Fruit fly (Drosophila melanogaster) whole organism, embryonic: ENCODE measurements around the gene CG14207.

Source experiments
- BEAF-32 ChIP-seq: fragments of 200-800 bp; sonication (Bioruptor generic); optimal IDR thresholded peaks from 3 replicates; lab custom pipeline; 2017; ENCODE audit warnings: missing biosample characterization, missing genetic modification characterization, mild to moderate bottlenecking, moderate library complexity, missing genetic modification reagents
- CG10267 ChIP-seq: fragments of 200-800 bp; sonication (Bioruptor generic); optimal IDR thresholded peaks from 2 replicates; lab custom pipeline; 2018; ENCODE audit warnings: missing biosample characterization, mild to moderate bottlenecking, missing genetic modification characterization, moderate library complexity
- CG13424 ChIP-seq: fragments of 200-800 bp; sonication (Bioruptor generic); optimal IDR thresholded peaks from 2 replicates; lab custom pipeline; 2019; ENCODE audit warnings: missing biosample characterization, mild to moderate bottlenecking, missing genetic modification characterization, moderate library complexity
- CG15073 ChIP-seq: fragments of 200-800 bp; sonication (Bioruptor generic); optimal IDR thresholded peaks from 2 replicates; lab custom pipeline; 2016; ENCODE audit warnings: missing biosample characterization, missing genetic modification characterization
- CG17829 ChIP-seq: fragments of 200-800 bp; optimal IDR thresholded peaks from 2 replicates; lab custom pipeline; 2019; ENCODE audit warnings: missing biosample characterization, mild to moderate bottlenecking, missing genetic modification characterization, moderate library complexity
- CG2120 ChIP-seq: fragments of 200-800 bp; sonication (Bioruptor generic); optimal IDR thresholded peaks from 3 replicates; lab custom pipeline; 2016; ENCODE audit warnings: missing biosample characterization, missing genetic modification characterization
- CG30020 ChIP-seq: fragments of 200-800 bp; optimal IDR thresholded peaks from 2 replicates; lab custom pipeline; 2019; ENCODE audit warnings: missing biosample characterization, mild to moderate bottlenecking, missing genetic modification characterization, moderate library complexity
- CG3838 ChIP-seq: fragments of 200-800 bp; sonication (Bioruptor generic); optimal IDR thresholded peaks from 3 replicates; lab custom pipeline; 2016; ENCODE audit warnings: missing biosample characterization, missing genetic modification characterization
- CG4328 ChIP-seq: fragments of 200-800 bp; sonication (Bioruptor generic); optimal IDR thresholded peaks from 3 replicates; lab custom pipeline; 2017; ENCODE audit warnings: missing biosample characterization, missing genetic modification reagents, missing genetic modification characterization
- CG5245 ChIP-seq: fragments of 200-800 bp; sonication (Bioruptor generic); optimal IDR thresholded peaks from 3 replicates; lab custom pipeline; 2016; ENCODE audit warnings: missing biosample characterization, missing genetic modification characterization
- CG6765 ChIP-seq: fragments of 200-800 bp; sonication (Bioruptor generic); optimal IDR thresholded peaks from 3 replicates; lab custom pipeline; 2017; ENCODE audit warnings: missing biosample characterization, mild to moderate bottlenecking, missing genetic modification characterization
- CG7987 ChIP-seq: fragments of 200-800 bp; sonication (Bioruptor generic); optimal IDR thresholded peaks from 2 replicates; lab custom pipeline; 2018; ENCODE audit warnings: missing biosample characterization, mild to moderate bottlenecking, missing genetic modification characterization, moderate library complexity
- CG8089 ChIP-seq: fragments of 200-800 bp; sonication (Bioruptor generic); optimal IDR thresholded peaks from 3 replicates; lab custom pipeline; 2016; ENCODE audit warnings: missing biosample characterization, missing genetic modification characterization
- Dp ChIP-seq: fragments of 200-800 bp; sonication (Bioruptor generic); optimal IDR thresholded peaks from 2 replicates; lab custom pipeline; 2018; ENCODE audit warnings: missing biosample characterization, mild to moderate bottlenecking, missing genetic modification characterization, moderate library complexity
- E2f2 ChIP-seq: fragments of 200-800 bp; sonication (Bioruptor generic); IDR thresholded peaks from 2 replicates; pipeline ENCODE4 v1.3.6; 2022; ENCODE audit warnings: missing biosample characterization, missing genetic modification characterization
- Fer1 ChIP-seq: fragments of 200-800 bp; sonication (Bioruptor generic); optimal IDR thresholded peaks from 2 replicates; lab custom pipeline; 2017; ENCODE audit warnings: missing biosample characterization, mild to moderate bottlenecking, missing genetic modification characterization
- GATAe ChIP-seq: fragments of 200-800 bp; sonication (Bioruptor generic); conservative IDR thresholded peaks from 2 replicates; pipeline ENCODE4 v1.3.6; 2022; ENCODE audit warnings: missing biosample characterization, missing genetic modification characterization
- HLH4C ChIP-seq: fragments of 200-800 bp; sonication (Bioruptor generic); IDR thresholded peaks from 3 replicates; pipeline ENCODE4 v1.3.6; 2022; ENCODE audit warnings: missing biosample characterization, missing genetic modification characterization; ENCODE audit not compliant: partially characterized antibody
- Hand ChIP-seq: fragments of 200-800 bp; sonication (Bioruptor generic); optimal IDR thresholded peaks from 2 replicates; lab custom pipeline; 2017; ENCODE audit warnings: mild to moderate bottlenecking, missing biosample characterization, missing genetic modification reagents, missing genetic modification characterization
- Hr78 ChIP-seq, 2 experiments: fragments of 200-800 bp in 1 of 2; fragments of >200 bp in 1 of 2; sonication (Bioruptor generic) in 1 of 2; optimal IDR thresholded peaks; 2 replicates each; lab custom pipeline; 2017 to 2019; ENCODE audit warnings: missing biosample characterization in 2 of 2, missing genetic modification characterization in 2 of 2, mild to moderate bottlenecking in 1 of 2, moderate library complexity in 1 of 2
- Lhr ChIP-seq: fragments of 200-800 bp; sonication (Bioruptor generic); optimal IDR thresholded peaks from 3 replicates; lab custom pipeline; 2017; ENCODE audit warnings: mild to moderate bottlenecking, missing biosample characterization, missing genetic modification reagents, missing genetic modification characterization
- MESR4 ChIP-seq: fragments of 200-800 bp; sonication (Bioruptor generic); optimal IDR thresholded peaks from 2 replicates; lab custom pipeline; 2018; ENCODE audit warnings: missing biosample characterization, mild to moderate bottlenecking, missing genetic modification characterization, moderate library complexity
- Med ChIP-seq: fragments of 200-800 bp; sonication (Bioruptor generic); peaks from one replicate; lab custom pipeline; 2016; ENCODE audit warnings: missing biosample characterization, missing genetic modification characterization, mild to moderate bottlenecking, inconsistent platforms, moderate library complexity
- Myb ChIP-seq: fragments of 200-800 bp; sonication (Bioruptor generic); optimal IDR thresholded peaks from 2 replicates; lab custom pipeline; 2016; ENCODE audit warnings: missing biosample characterization, missing genetic modification characterization
- NC2α ChIP-seq: fragments of 200-800 bp; sonication (Bioruptor generic); optimal IDR thresholded peaks from 2 replicates; lab custom pipeline; 2016; ENCODE audit warnings: missing biosample characterization, missing genetic modification characterization
- Nf-YC ChIP-seq: fragments of 200-800 bp; optimal IDR thresholded peaks from 3 replicates; lab custom pipeline; 2019; ENCODE audit warnings: missing biosample characterization, mild to moderate bottlenecking, missing genetic modification characterization, moderate library complexity
- Opbp ChIP-seq: fragments of 200-800 bp; sonication (Bioruptor generic); IDR thresholded peaks from 3 replicates; pipeline ENCODE4 v1.3.6; 2022; ENCODE audit warnings: missing biosample characterization, missing genetic modification characterization; ENCODE audit not compliant: partially characterized antibody
- Ravus ChIP-seq: fragments of 200-800 bp; sonication (Bioruptor generic); IDR thresholded peaks from 2 replicates; pipeline ENCODE4 v1.3.6; 2022; ENCODE audit warnings: missing biosample characterization, missing genetic modification characterization
- Sin3A ChIP-seq: fragments of >200 bp; optimal IDR thresholded peaks from 2 replicates; lab custom pipeline; 2018
- Taf1 ChIP-seq: fragments of 200-800 bp; sonication (Bioruptor generic); IDR thresholded peaks from 2 replicates; pipeline ENCODE4 v1.3.6; 2022; ENCODE audit warnings: missing biosample characterization, missing genetic modification characterization
- Xrp1 ChIP-seq: fragments of 200-800 bp; sonication (Bioruptor generic); IDR thresholded peaks from 2 replicates; pipeline ENCODE4 v1.3.6; 2022; ENCODE audit warnings: missing biosample characterization, missing genetic modification characterization
- chm ChIP-seq: fragments of 200-800 bp; sonication (Bioruptor generic); IDR thresholded peaks from 2 replicates; pipeline ENCODE4 v1.3.6; 2022; ENCODE audit warnings: missing biosample characterization, missing genetic modification characterization
- ci ChIP-seq: fragments of 200-800 bp; sonication (Bioruptor generic); IDR thresholded peaks from 3 replicates; pipeline ENCODE4 v1.3.6; 2022; ENCODE audit warnings: missing biosample characterization, missing genetic modification characterization
- dm ChIP-seq: fragments of 200-800 bp; sonication (Bioruptor generic); optimal IDR thresholded peaks from 3 replicates; lab custom pipeline; 2016; ENCODE audit warnings: missing biosample characterization, missing genetic modification characterization
- ems ChIP-seq: fragments of 200-800 bp; sonication (Bioruptor generic); optimal IDR thresholded peaks from 3 replicates; lab custom pipeline; 2016; ENCODE audit warnings: missing biosample characterization, missing genetic modification characterization
- fd3F ChIP-seq: fragments of 200-800 bp; sonication (Bioruptor generic); optimal IDR thresholded peaks from 2 replicates; lab custom pipeline; 2018; ENCODE audit warnings: missing biosample characterization, mild to moderate bottlenecking, missing genetic modification characterization, moderate library complexity
- gro ChIP-seq: fragments of 200-800 bp; sonication (Bioruptor generic); optimal IDR thresholded peaks from 2 replicates; lab custom pipeline; 2016; ENCODE audit warnings: missing biosample characterization, missing genetic modification characterization
- ham ChIP-seq: fragments of 200-800 bp; sonication (Bioruptor generic); IDR thresholded peaks from 2 replicates; pipeline ENCODE4 v1.3.6; 2022; ENCODE audit warnings: missing biosample characterization, missing genetic modification characterization
- hb ChIP-seq: fragments of 200-800 bp; sonication (Bioruptor generic); IDR thresholded peaks from 3 replicates; pipeline ENCODE4 v1.3.6; 2022; ENCODE audit warnings: missing biosample characterization, missing genetic modification characterization; ENCODE audit not compliant: partially characterized antibody
- ken ChIP-seq: fragments of 200-800 bp; sonication (Bioruptor generic); IDR thresholded peaks from 3 replicates; pipeline ENCODE4 v1.3.6; 2022; ENCODE audit warnings: missing biosample characterization, missing genetic modification characterization
- peb ChIP-seq: fragments of 200-800 bp; sonication (Bioruptor generic); IDR thresholded peaks from 2 replicates; pipeline ENCODE4 v1.3.6; 2022; ENCODE audit warnings: missing biosample characterization, missing genetic modification characterization
- pho ChIP-seq: fragments of 200-800 bp; sonication (Bioruptor generic); optimal IDR thresholded peaks from 2 replicates; lab custom pipeline; 2016; ENCODE audit warnings: missing biosample characterization, missing genetic modification characterization
- schlank ChIP-seq: fragments of 200-800 bp; sonication (Bioruptor generic); optimal IDR thresholded peaks from 2 replicates; lab custom pipeline; 2018; ENCODE audit warnings: missing biosample characterization, mild to moderate bottlenecking, missing genetic modification characterization
- sens ChIP-seq: fragments of 200-800 bp; sonication (Bioruptor generic); peaks from one replicate; lab custom pipeline; 2016; ENCODE audit warnings: missing biosample characterization, missing genetic modification characterization
- tna ChIP-seq: fragments of 200-800 bp; sonication (Bioruptor generic); IDR thresholded peaks from 2 replicates; pipeline ENCODE4 v1.3.6; 2022; ENCODE audit warnings: missing biosample characterization, missing genetic modification characterization; ENCODE audit not compliant: partially characterized antibody
- unc-4 ChIP-seq: fragments of 200-800 bp; sonication (Bioruptor generic); IDR thresholded peaks from 2 replicates; pipeline ENCODE4 v1.3.6; 2022; ENCODE audit warnings: missing biosample characterization, missing genetic modification characterization; ENCODE audit not compliant: partially characterized antibody
- zen2 ChIP-seq: fragments of 200-800 bp; sonication (Bioruptor generic); IDR thresholded peaks from 3 replicates; pipeline ENCODE4 v1.3.6; 2022; ENCODE audit warnings: missing biosample characterization, missing genetic modification characterization; ENCODE audit not compliant: partially characterized antibody

CG14207 gene

dm6 chrX:19597684-19598363 is 7.2 kb upstream of the CG14207 start, which contains the start of gene RpS10b (continued):
- TF ChIP-seq CG5245 (GFP tag; lab: Kevin White, UChicago) = peak; percentile 67
- peak; percentile 97 for TF ChIP-seq Lhr (GFP tag; lab: Kevin White, UChicago)
- no peak for TF ChIP-seq GATAe
- peak; percentile 89 for TF ChIP-seq tna
- TF ChIP-seq NC2α (GFP tag; lab: Kevin White, UChicago) = peak; percentile 94
- peak; percentile 90 for TF ChIP-seq Hand (GFP tag; lab: Kevin White, UChicago)
- TF ChIP-seq gro (GFP tag; lab: Kevin White, UChicago) = peak; percentile 91
- peak; percentile 96 for TF ChIP-seq CG4328
- peak; percentile 60 for TF ChIP-seq CG13424 (tag; lab: Kevin White, UChicago)
- TF ChIP-seq peb (GFP tag; lab: Robert Waterston, UW) = peak; percentile 22; the same call in 1 of the 2 replicates
- TF ChIP-seq Taf1 (GFP tag; lab: Robert Waterston, UW) = no peak; the same call in 1 of the 2 replicates
- TF ChIP-seq Hr78 (GFP tag; optimal IDR thresholded peaks at IDR 0.05; lab: Kevin White, UChicago) = peak in 1 of 2 experiments; percentile 50
- TF ChIP-seq, all 482 proteins: peak for 440

DNA sequence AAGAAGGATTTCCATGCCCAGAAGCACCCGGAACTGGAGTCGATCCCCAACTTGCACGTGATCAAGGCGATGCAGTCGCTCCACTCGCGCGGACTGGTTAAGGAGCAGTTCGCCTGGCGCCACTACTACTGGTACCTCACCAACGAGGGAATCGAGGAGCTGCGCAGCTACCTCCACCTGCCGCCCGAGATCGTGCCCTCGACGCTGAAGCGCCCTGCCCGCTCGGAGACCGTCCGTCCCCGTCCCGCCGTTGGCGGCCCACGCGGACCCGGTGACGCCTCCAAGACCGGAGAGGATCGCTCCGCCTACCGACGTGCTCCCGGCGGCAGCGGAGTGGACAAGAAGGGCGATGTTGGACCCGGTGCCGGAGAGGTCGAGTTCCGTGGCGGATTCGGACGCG is 6.5 kb upstream of the CG14207 start:
- TF ChIP-seq ci (GFP tag; lab: Robert Waterston, UW) (peak; percentile 46; the same call in 1 of the 3 replicates), schlank (tag; lab: Kevin White, UChicago) (no peak), ham (GFP tag; lab: Robert Waterston, UW) (no peak), CG30020 (tag; lab: Kevin White, UChicago) (no peak), pho (GFP tag; lab: Kevin White, UChicago) (no peak), chm (GFP tag; lab: Robert Waterston, UW) (peak; percentile 44; the same call in 1 of the 2 replicates), CG3838 (no peak), fd3F (GFP tag; lab: Kevin White, UChicago) (no peak), ken (GFP tag; lab: Robert Waterston, UW) (0 out of 3 replicates have a peak, but pooled peaks have one; percentile 15), sens (peak; percentile 78), Med (GFP tag; lab: Kevin White, UChicago) (peak; percentile 75), CG15073 (GFP tag; lab: Kevin White, UChicago) (no peak)

- peak; percentile 96 for TF ChIP-seq HLH4C (GFP tag; lab: Robert Waterston, UW)
- peak; percentile 16 for TF ChIP-seq Nf-YC
- no peak for TF ChIP-seq ems
- peak; percentile 93 for TF ChIP-seq unc-4 (GFP tag; lab: Robert Waterston, UW)
- TF ChIP-seq Dp = peak; percentile 92
- peak; percentile 94 for TF ChIP-seq Opbp (GFP tag; lab: Robert Waterston, UW)
- peak; percentile 6 for TF ChIP-seq Myb (GFP tag; lab: Kevin White, UChicago)
- peak; percentile 37 for TF ChIP-seq CG17829 (tag; lab: Kevin White, UChicago)
- no peak for TF ChIP-seq CG6765 (GFP tag; lab: Kevin White, UChicago)
- peak; percentile 7 for TF ChIP-seq CG2120 (GFP tag; lab: Kevin White, UChicago)
- peak; percentile 94 for TF ChIP-seq tna
- TF ChIP-seq dm (GFP tag; lab: Kevin White, UChicago) = peak; percentile 4
- TF ChIP-seq BEAF-32 (GFP tag; lab: Kevin White, UChicago) = peak; percentile 90
- TF ChIP-seq Ravus = no peak
- 0 out of 2 replicates have a peak, but pooled peaks have one; percentile 13 for TF ChIP-seq Xrp1 (GFP tag; lab: Robert Waterston, UW)
- peak; percentile 17 for TF ChIP-seq Sin3A (lab: Kevin White, UChicago)
- TF ChIP-seq CG8089 (GFP tag; lab: Kevin White, UChicago) = no peak
- TF ChIP-seq CG7987 (GFP tag; lab: Kevin White, UChicago) = peak; percentile 26
- peak; percentile 91 for TF ChIP-seq hb
- TF ChIP-seq MESR4 = peak; percentile 78
- TF ChIP-seq E2f2 (GFP tag; lab: Robert Waterston, UW) = peak; percentile 92
- peak; percentile 91 for TF ChIP-seq zen2
- peak; percentile 48 for TF ChIP-seq Fer1
- peak; percentile 45 for TF ChIP-seq CG10267 (tag; lab: Kevin White, UChicago)
Observed at dm6 chrX:19601644-19602043, 3.4 kb upstream of the CG14207 start, which contains the start of gene CG14220. Gene CG14220 (minus strand): TSS chrX:19601851.
